Fruit fly (Drosophila melanogaster): ENCODE results near the gene cl.

DNA sequence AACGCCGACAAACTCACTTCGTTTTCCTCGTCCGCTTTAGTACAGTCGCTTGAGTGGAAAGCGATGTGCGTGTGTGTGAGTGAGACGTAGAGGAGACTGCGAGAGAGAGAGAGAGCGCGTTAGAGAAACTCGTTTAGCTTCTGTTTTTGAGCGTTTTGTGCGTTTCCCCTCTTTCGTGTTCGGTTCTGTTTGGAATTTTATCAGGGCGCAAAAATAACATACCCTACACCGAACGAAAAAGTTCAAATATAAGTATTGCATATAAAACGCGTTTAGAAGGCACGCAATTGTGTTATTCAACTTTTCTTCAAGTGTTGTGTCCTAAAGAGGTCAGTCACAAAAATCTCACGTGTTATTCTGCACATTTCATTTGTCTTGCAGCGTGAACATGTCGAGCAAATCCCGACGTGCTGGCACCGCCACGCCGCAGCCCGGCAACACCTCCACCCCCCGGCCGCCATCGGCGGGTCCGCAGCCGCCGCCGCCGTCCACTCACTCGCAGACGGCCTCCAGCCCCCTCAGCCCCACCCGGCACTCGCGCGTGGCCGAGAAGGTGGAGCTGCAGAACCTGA, 23.1 kb downstream of the cl start:
- TF ChIP-seq CG6854 (GFP tag; optimal IDR thresholded peaks at IDR 0.05) (no peak), Sox14 (GFP tag; optimal IDR thresholded peaks at IDR 0.05) (no peak), OdsH (GFP tag; optimal IDR thresholded peaks at IDR 0.05) (no peak), Hr39 (GFP tag; optimal IDR thresholded peaks at IDR 0.05) (peak; percentile 32), esn (GFP tag; optimal IDR thresholded peaks at IDR 0.05) (peak; percentile 24), dsx (GFP tag; optimal IDR thresholded peaks at IDR 0.05; ENCODE audit: poor library complexity, severe bottlenecking) (no peak), fd85E (GFP tag; optimal IDR thresholded peaks at IDR 0.05) (no peak), vri (GFP tag; optimal IDR thresholded peaks at IDR 0.05) (no peak), CG8119 (GFP tag; IDR thresholded peaks at IDR 0.05) (peak; percentile 64; the same call in 2 of the 3 replicates), CG32006 (GFP tag; optimal IDR thresholded peaks at IDR 0.05) (no peak), Met (GFP tag; optimal IDR thresholded peaks at IDR 0.05) (no peak), CG6276 (GFP tag; optimal IDR thresholded peaks at IDR 0.05) (no peak), CG11294 (GFP tag; IDR thresholded peaks at IDR 0.05) (0 out of 2 replicates have a peak, but pooled peaks have one; percentile 20)

Data from whole organism, prepupa.